Fruit fly (Drosophila melanogaster) whole organism, pupa: ENCODE measurements around the gene Nckx30C.
A peak's percentile ranks its signal among the peaks of the same experiment; 100 is the strongest.

Experiments
- CG10348 ChIP-seq: fragments of 200-800 bp; sonication (Bioruptor generic); IDR thresholded peaks from 2 replicates; pipeline ENCODE4 v1.3.6; 2022; ENCODE audit warnings: missing biosample characterization, missing genetic modification characterization
- CG12605 ChIP-seq: fragments of 200-800 bp; sonication (Bioruptor generic); IDR thresholded peaks from 2 replicates; pipeline ENCODE4 v1.3.6; 2022; ENCODE audit warnings: missing biosample characterization, missing genetic modification characterization
- CG13204 ChIP-seq: fragments of 200-800 bp; sonication (Bioruptor generic); optimal IDR thresholded peaks from 2 replicates; lab custom pipeline; 2018; ENCODE audit warnings: missing biosample characterization, mild to moderate bottlenecking, missing genetic modification characterization, moderate library complexity
- CG14655 ChIP-seq: fragments of 200-800 bp; sonication (Bioruptor generic); optimal IDR thresholded peaks from 3 replicates; lab custom pipeline; 2017; ENCODE audit warnings: mild to moderate bottlenecking, missing biosample characterization, missing genetic modification reagents, missing genetic modification characterization
- CG15710 ChIP-seq: fragments of 200-800 bp; sonication (Bioruptor generic); optimal IDR thresholded peaks from 2 replicates; lab custom pipeline; 2018; ENCODE audit warnings: missing biosample characterization, mild to moderate bottlenecking, missing genetic modification characterization, moderate library complexity
- CG17806 ChIP-seq: fragments of 200-800 bp; sonication (Bioruptor generic); optimal IDR thresholded peaks from 2 replicates; lab custom pipeline; 2018; ENCODE audit warnings: missing biosample characterization, mild to moderate bottlenecking, missing genetic modification characterization, moderate library complexity
- CG32121 ChIP-seq: fragments of 200-800 bp; sonication (Bioruptor generic); IDR thresholded peaks from 2 replicates; pipeline ENCODE4 v1.3.6; 2022; ENCODE audit warnings: missing biosample characterization, missing genetic modification characterization
- CG34367 ChIP-seq: fragments of 200-800 bp; sonication (Bioruptor generic); optimal IDR thresholded peaks from 2 replicates; lab custom pipeline; 2018; ENCODE audit warnings: missing biosample characterization, mild to moderate bottlenecking, missing genetic modification characterization
- CG4496 ChIP-seq: fragments of 200-800 bp; sonication (Bioruptor generic); IDR thresholded peaks from 3 replicates; pipeline ENCODE4 v1.3.6; 2022; ENCODE audit warnings: missing biosample characterization, missing genetic modification characterization
- CG8159 ChIP-seq: fragments of 200-800 bp; sonication (Bioruptor generic); optimal IDR thresholded peaks from 3 replicates; lab custom pipeline; 2018; ENCODE audit warnings: missing biosample characterization, mild to moderate bottlenecking, missing genetic modification characterization, moderate library complexity
- CG8301 ChIP-seq: fragments of 200-800 bp; sonication (Bioruptor generic); optimal IDR thresholded peaks from 2 replicates; lab custom pipeline; 2018; ENCODE audit warnings: missing biosample characterization, mild to moderate bottlenecking, missing genetic modification characterization
- CG9948 ChIP-seq: fragments of 200-800 bp; sonication (Bioruptor generic); optimal IDR thresholded peaks from 2 replicates; lab custom pipeline; 2018; ENCODE audit warnings: missing biosample characterization, mild to moderate bottlenecking, missing genetic modification characterization, moderate library complexity
- D1 ChIP-seq: fragments of 200-800 bp; sonication (Bioruptor generic); optimal IDR thresholded peaks from 2 replicates; lab custom pipeline; 2018; ENCODE audit warnings: missing biosample characterization, mild to moderate bottlenecking, missing genetic modification characterization, moderate library complexity
- EcR ChIP-seq: fragments of 200-800 bp; sonication (Bioruptor generic); optimal IDR thresholded peaks from 3 replicates; lab custom pipeline; 2019; ENCODE audit warnings: missing biosample characterization, missing genetic modification characterization, mild to moderate bottlenecking, moderate library complexity, missing genetic modification reagents
- Ets98B ChIP-seq: fragments of 200-800 bp; sonication (Bioruptor generic); IDR thresholded peaks from 2 replicates; pipeline ENCODE4 v1.3.6; 2022; ENCODE audit warnings: missing biosample characterization, missing genetic modification characterization
- Pif1A ChIP-seq: fragments of 200-800 bp; sonication (Bioruptor generic); optimal IDR thresholded peaks from 3 replicates; lab custom pipeline; 2016; ENCODE audit warnings: missing biosample characterization, missing genetic modification characterization
- Pif1B ChIP-seq: fragments of 200-800 bp; sonication (Bioruptor generic); optimal IDR thresholded peaks from 3 replicates; lab custom pipeline; 2016; ENCODE audit warnings: missing biosample characterization, missing genetic modification characterization
- Snoo ChIP-seq: fragments of 200-800 bp; sonication (Bioruptor generic); optimal IDR thresholded peaks from 3 replicates; lab custom pipeline; 2017; ENCODE audit warnings: missing biosample characterization, mild to moderate bottlenecking, missing genetic modification characterization, inconsistent platforms
- fd96Ca ChIP-seq: fragments of 200-800 bp; sonication (Bioruptor generic); IDR thresholded peaks from 3 replicates; pipeline ENCODE4 v1.3.6; 2022; ENCODE audit warnings: missing biosample characterization, missing genetic modification characterization
- gl ChIP-seq: fragments of 200-800 bp; sonication (Bioruptor generic); optimal IDR thresholded peaks from 2 replicates; lab custom pipeline; 2018; ENCODE audit warnings: missing biosample characterization, mild to moderate bottlenecking, missing genetic modification characterization
- rn ChIP-seq: fragments of 200-800 bp; sonication (Bioruptor generic); IDR thresholded peaks from 2 replicates; pipeline ENCODE4 v1.3.6; 2022; ENCODE audit warnings: missing biosample characterization, missing genetic modification characterization

The Nckx30C gene

DNA sequence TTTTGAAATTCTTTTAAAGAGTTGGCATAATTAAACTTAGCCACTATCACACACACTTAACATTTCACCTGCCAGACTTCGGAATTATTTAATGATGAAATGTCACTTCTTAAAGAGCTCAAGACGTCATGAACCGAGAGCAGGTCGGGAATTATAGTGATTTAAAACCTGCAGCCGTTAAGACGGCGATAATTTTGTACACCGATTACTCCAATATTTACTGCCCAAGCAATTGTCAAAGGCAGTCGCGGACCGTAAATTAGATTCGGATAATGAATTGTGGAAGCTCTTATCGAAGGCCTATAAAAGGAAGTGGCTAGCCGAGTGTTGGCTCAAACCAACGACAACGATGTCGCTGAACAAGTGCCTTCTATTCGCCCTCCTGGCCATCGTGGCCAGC is 22.4 kb upstream of the Nckx30C start, which contains the start of gene CG17633:
Gene CG17633, plus strand, starts transcription at position 326 of the 400 bp plus-strand sequence.
- no peak for TF ChIP-seq Snoo (tag; lab: Kevin White, UChicago)
- TF ChIP-seq CG9948 (tag; lab: Kevin White, UChicago): no peak
- no peak for TF ChIP-seq CG8301 (tag; lab: Kevin White, UChicago)
- TF ChIP-seq CG4496: no peak
- no peak for TF ChIP-seq fd96Ca (GFP tag; lab: Robert Waterston, UW)
- no peak for TF ChIP-seq CG10348 (GFP tag; lab: Robert Waterston, UW)
- no peak for TF ChIP-seq CG13204 (GFP tag; lab: Kevin White, UChicago)
- TF ChIP-seq CG32121: no peak
- TF ChIP-seq CG34367 (tag; lab: Kevin White, UChicago): no peak
- no peak for TF ChIP-seq CG8159 (tag; lab: Kevin White, UChicago)
- no peak for TF ChIP-seq D1 (tag; lab: Kevin White, UChicago)
- no peak for TF ChIP-seq EcR (GFP tag; lab: Kevin White, UChicago)
- no peak for TF ChIP-seq CG15710
- no peak for TF ChIP-seq gl (tag; lab: Kevin White, UChicago)
- TF ChIP-seq rn (GFP tag; lab: Robert Waterston, UW): no peak
- no peak for TF ChIP-seq CG14655
- no peak for TF ChIP-seq Pif1B (GFP tag; lab: Kevin White, UChicago)
- no peak for TF ChIP-seq Ets98B (GFP tag; lab: Robert Waterston, UW)
- TF ChIP-seq CG17806 (tag; lab: Kevin White, UChicago): no peak
- TF ChIP-seq, all 21 proteins: peak for 0

DNA sequence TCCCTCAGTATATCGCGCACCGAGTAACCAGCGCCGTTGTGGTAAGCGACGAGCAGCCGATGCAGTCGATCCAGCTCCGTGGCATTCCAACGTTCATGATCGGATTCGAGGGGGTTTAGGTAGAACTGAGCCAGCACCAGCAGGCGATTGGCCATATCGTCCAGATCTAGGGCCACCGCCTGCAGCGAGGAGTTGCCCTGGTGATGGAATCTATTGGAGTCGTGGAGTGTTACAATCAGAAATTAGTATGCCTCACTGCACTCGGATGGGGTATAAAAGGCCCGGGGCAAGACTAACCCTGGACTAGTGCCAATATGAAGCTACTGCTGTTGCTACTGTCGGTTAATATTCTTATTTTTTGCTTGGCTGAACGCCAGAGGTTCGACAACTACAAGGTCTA is 20.5 kb upstream of the Nckx30C start, which contains the start of gene CG4017:
Gene CG4017, plus strand, starts transcription at position 301 of the 400 bp plus-strand sequence.
- no peak for TF ChIP-seq CG12605 (GFP tag; lab: Robert Waterston, UW)
- no peak for TF ChIP-seq CG15710
- TF ChIP-seq CG14655: no peak

DNA sequence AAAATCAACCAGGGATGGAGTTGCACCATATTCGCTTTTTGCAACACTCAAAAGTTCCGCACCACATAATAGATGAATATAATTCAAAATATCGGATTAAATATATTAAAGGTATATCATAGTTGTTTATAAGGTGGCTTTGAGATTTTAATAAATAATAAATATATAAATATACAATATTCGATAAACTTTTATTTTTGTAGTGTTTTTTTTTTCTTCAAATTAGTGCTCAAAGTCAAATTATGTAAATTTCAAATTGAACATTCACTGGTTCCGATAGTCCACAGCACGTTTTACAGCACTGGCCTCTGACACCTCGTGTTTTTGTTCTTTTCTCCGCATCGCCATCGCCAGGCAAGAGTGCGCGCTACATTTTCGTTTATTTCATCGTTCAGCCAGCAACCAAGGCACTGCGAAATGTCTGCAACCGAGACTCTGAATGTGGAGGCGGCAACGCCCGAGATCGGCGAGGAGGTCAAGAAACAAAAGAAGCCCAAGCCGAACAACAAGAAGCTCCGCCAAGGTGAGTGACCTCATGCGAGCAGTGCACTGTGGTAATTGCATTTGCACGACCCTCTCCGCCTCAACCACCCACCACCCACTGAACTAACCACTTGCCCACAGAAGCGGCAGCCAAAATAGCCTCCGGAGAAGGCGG is 17.0 kb upstream of the Nckx30C start, which contains the start of the genes Taf11 and und:
Gene Taf11, minus strand, starts transcription at position 51 of the 658 bp plus-strand sequence.
Gene und, plus strand, starts transcription at position 158 of the 658 bp plus-strand sequence.
- peak; percentile 99 for TF ChIP-seq EcR (GFP tag; lab: Kevin White, UChicago)
- TF ChIP-seq CG4496: no peak

DNA sequence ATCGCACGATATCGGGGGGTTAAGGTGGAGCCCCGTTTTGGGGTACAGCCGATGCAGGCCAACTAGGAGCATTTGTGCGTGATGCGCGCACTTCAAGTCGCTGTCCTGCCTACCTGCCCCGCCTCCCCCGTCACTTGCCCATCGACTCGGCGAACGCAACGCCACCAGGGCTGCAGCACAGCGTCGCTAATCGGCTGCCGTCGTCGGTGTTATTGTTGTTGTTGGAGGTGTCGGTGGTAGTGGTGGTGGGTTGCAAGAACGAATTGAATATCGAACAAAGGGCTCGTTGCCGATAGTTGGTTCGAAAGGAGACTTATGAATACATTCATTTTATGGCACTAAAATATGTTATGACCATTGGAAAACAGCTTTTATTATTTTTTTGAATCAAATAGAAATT is 12.6 kb upstream of the Nckx30C start:
- TF ChIP-seq rn (GFP tag; lab: Robert Waterston, UW) (peak; percentile 34; the same call in 1 of the 2 replicates), CG13204 (GFP tag; lab: Kevin White, UChicago) (no peak), Snoo (tag; lab: Kevin White, UChicago) (peak; percentile 2), fd96Ca (GFP tag; lab: Robert Waterston, UW) (peak; percentile 87), CG8301 (tag; lab: Kevin White, UChicago) (no peak), CG12605 (GFP tag; lab: Robert Waterston, UW) (peak; percentile 33; the same call in 1 of the 2 replicates), CG8159 (tag; lab: Kevin White, UChicago) (no peak), Ets98B (GFP tag; lab: Robert Waterston, UW) (peak; percentile 68), CG9948 (tag; lab: Kevin White, UChicago) (no peak), CG15710 (peak; percentile 35), EcR (GFP tag; lab: Kevin White, UChicago) (peak; percentile 45), Pif1B (GFP tag; lab: Kevin White, UChicago) (peak; percentile 15), CG4496 (peak; percentile 51), CG32121 (peak; percentile 63)
- TF ChIP-seq, all 21 proteins: peak for 10

DNA sequence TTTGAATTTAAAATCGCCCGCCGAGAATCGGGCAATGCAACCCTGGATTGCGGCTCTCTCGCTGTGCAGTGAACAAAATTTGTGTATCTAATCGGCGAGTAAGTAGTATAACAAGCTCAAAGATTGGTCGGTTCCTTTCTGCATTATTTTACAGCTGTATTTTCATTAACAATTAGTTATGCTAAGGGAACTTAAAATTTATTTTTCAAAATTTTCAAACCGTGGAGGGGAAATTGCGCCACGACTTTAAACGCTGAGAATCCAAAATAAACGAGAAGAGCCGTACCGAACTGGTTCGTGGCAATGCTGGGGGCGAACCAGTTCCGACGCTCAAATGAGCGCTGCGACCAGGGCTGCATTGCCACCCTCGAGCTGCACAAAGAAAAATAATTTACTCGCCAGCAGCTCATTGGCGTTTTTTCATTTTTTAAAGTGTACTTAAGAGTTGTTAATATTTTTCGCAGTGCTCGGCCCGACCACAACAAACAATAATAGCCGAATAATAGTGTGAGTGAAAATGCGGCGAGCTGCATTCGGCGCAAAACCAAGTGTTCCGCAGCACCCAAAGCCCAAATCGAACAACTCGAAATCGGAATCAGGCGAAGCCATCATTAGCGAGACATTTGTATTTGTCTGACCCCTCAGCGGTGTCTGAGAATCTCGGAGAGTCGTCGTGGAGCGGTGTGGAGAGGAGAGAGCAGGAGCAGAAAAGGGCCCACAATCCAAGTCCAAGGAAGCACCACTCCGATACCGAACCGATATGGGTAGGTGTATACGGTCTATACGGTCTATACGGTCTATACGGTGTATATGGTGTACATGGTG is 11.9 kb upstream of the Nckx30C start, which contains the start of gene zf30C:
Gene zf30C, plus strand, starts transcription at position 353 of the 825 bp plus-strand sequence.
- TF ChIP-seq CG32121 (peak; percentile 82), Pif1B (GFP tag; lab: Kevin White, UChicago) (peak; percentile 85), CG12605 (GFP tag; lab: Robert Waterston, UW) (peak; percentile 73; the same call in 1 of the 2 replicates), D1 (tag; lab: Kevin White, UChicago) (peak; percentile 37), CG8301 (tag; lab: Kevin White, UChicago) (peak; percentile 71), gl (tag; lab: Kevin White, UChicago) (no peak), EcR (GFP tag; lab: Kevin White, UChicago) (no peak), rn (GFP tag; lab: Robert Waterston, UW) (peak; percentile 85), CG10348 (GFP tag; lab: Robert Waterston, UW) (peak; percentile 64; the same call in 1 of the 2 replicates), CG13204 (GFP tag; lab: Kevin White, UChicago) (no peak), CG15710 (peak; percentile 51), Pif1A (GFP tag; lab: Kevin White, UChicago) (peak; percentile 94), CG9948 (tag; lab: Kevin White, UChicago) (peak; percentile 62), Snoo (tag; lab: Kevin White, UChicago) (peak; percentile 78), CG34367 (tag; lab: Kevin White, UChicago) (peak; percentile 56), CG14655 (peak; percentile 80), fd96Ca (GFP tag; lab: Robert Waterston, UW) (peak; percentile 89), CG8159 (tag; lab: Kevin White, UChicago) (peak; percentile 73), CG4496 (peak; percentile 89), CG17806 (tag; lab: Kevin White, UChicago) (peak; percentile 70), Ets98B (GFP tag; lab: Robert Waterston, UW) (peak; percentile 90)
